Worm (Caenorhabditis elegans) whole organism, late embryonic: ENCODE measurements around the gene srw-29.

ENCODE experiments used
- F13H6.1 ChIP-seq: sonication (generic microtip); optimal IDR thresholded peaks from 2 replicates; lab custom pipeline; 2016; ENCODE audit warnings: missing genetic modification characterization, missing compliant biosample characterization
- K02D7.2 ChIP-seq: sonication (generic microtip); optimal IDR thresholded peaks from 2 replicates; lab custom pipeline; 2017; ENCODE audit warnings: mild to moderate bottlenecking, missing genetic modification characterization, missing compliant biosample characterization
- K09A11.1 ChIP-seq: sonication (generic microtip); optimal IDR thresholded peaks from 2 replicates; lab custom pipeline; 2017; ENCODE audit warnings: antibody characterized with exemption, mild to moderate bottlenecking, missing genetic modification characterization, missing compliant biosample characterization; ENCODE audit not compliant: insufficient read depth
- ama-1 ChIP-seq: fragments of 150-350 bp; optimal IDR thresholded peaks from 2 replicates; lab custom pipeline; 2014
- ceh-14 ChIP-seq: sonication (generic microtip); optimal IDR thresholded peaks from 2 replicates; lab custom pipeline; 2016; ENCODE audit warnings: missing genotype, missing genetic modification characterization, missing compliant biosample characterization
- ceh-34 ChIP-seq: sonication (generic microtip); optimal IDR thresholded peaks from 2 replicates; lab custom pipeline; 2016; ENCODE audit warnings: mild to moderate bottlenecking, missing genetic modification characterization, missing compliant biosample characterization
- ceh-45 ChIP-seq: fragments of 200-800 bp; sonication (Bioruptor generic); IDR thresholded peaks from 2 replicates; pipeline ENCODE4 v1.3.6; 2022; ENCODE audit warnings: missing genetic modification reagents, missing genetic modification characterization, missing compliant biosample characterization
- che-1 ChIP-seq: sonication (generic microtip); optimal IDR thresholded peaks from 2 replicates; lab custom pipeline; 2016; ENCODE audit warnings: mild to moderate bottlenecking, missing genetic modification characterization, missing compliant biosample characterization
- dmd-4 ChIP-seq: sonication (generic microtip); optimal IDR thresholded peaks from 2 replicates; lab custom pipeline; 2016; ENCODE audit warnings: borderline replicate concordance, missing genetic modification characterization, missing compliant biosample characterization
- ets-4 ChIP-seq: sonication (generic microtip); optimal IDR thresholded peaks from 2 replicates; lab custom pipeline; 2016; ENCODE audit warnings: missing genetic modification characterization, missing compliant biosample characterization
- gmeb-2 ChIP-seq: sonication (generic microtip); optimal IDR thresholded peaks from 2 replicates; lab custom pipeline; 2016; ENCODE audit warnings: missing genetic modification characterization, inconsistent platforms, missing compliant biosample characterization
- hlh-13 ChIP-seq: fragments of 200-800 bp; sonication (Bioruptor generic); optimal IDR thresholded peaks from 2 replicates; lab custom pipeline; 2018; ENCODE audit warnings: mild to moderate bottlenecking, missing genetic modification characterization, missing compliant biosample characterization
- hlh-15 ChIP-seq: sonication (generic microtip); optimal IDR thresholded peaks from 2 replicates; lab custom pipeline; 2016; ENCODE audit warnings: missing genetic modification characterization, missing compliant biosample characterization
- hlh-6 ChIP-seq: sonication (generic microtip); optimal IDR thresholded peaks from 2 replicates; lab custom pipeline; 2016; ENCODE audit warnings: missing genotype, missing genetic modification characterization, missing compliant biosample characterization
- hlh-8 ChIP-seq: sonication (generic microtip); optimal IDR thresholded peaks from 2 replicates; lab custom pipeline; 2016; ENCODE audit warnings: missing genotype, missing genetic modification characterization, missing compliant biosample characterization
- nfya-1 ChIP-seq: sonication (generic microtip); optimal IDR thresholded peaks from 2 replicates; lab custom pipeline; 2017; ENCODE audit warnings: missing genetic modification characterization, mild to moderate bottlenecking, missing compliant biosample characterization, antibody characterized with exemption, moderate library complexity
- nhr-11 ChIP-seq: fragments of 150-350 bp; optimal IDR thresholded peaks from 2 replicates; lab custom pipeline; 2014; ENCODE audit warnings: missing biosample characterization, missing genetic modification characterization
- nhr-232 ChIP-seq: sonication (generic microtip); optimal IDR thresholded peaks from 2 replicates; lab custom pipeline; 2016; ENCODE audit warnings: missing genetic modification characterization, missing compliant biosample characterization
- npax-4 ChIP-seq: sonication (generic microtip); optimal IDR thresholded peaks from 2 replicates; lab custom pipeline; 2016; ENCODE audit warnings: missing genetic modification characterization, missing compliant biosample characterization
- pag-3 ChIP-seq: sonication (generic microtip); optimal IDR thresholded peaks from 2 replicates; lab custom pipeline; 2016; ENCODE audit warnings: missing compliant biosample characterization, missing genetic modification characterization, borderline replicate concordance
- pat-9 ChIP-seq: fragments of 200-800 bp; sonication (Bioruptor generic); optimal IDR thresholded peaks from 2 replicates; lab custom pipeline; 2018; ENCODE audit warnings: mild to moderate bottlenecking, missing genetic modification characterization, moderate library complexity, missing compliant biosample characterization
- pha-2 ChIP-seq: sonication (generic microtip); optimal IDR thresholded peaks from 2 replicates; lab custom pipeline; 2017; ENCODE audit warnings: mild to moderate bottlenecking, missing genetic modification characterization, missing compliant biosample characterization
- pqm-1 ChIP-seq: sonication (generic microtip); optimal IDR thresholded peaks from 2 replicates; lab custom pipeline; 2016; ENCODE audit warnings: missing genetic modification characterization, missing compliant biosample characterization
- pros-1 ChIP-seq: fragments of 150-350 bp; optimal IDR thresholded peaks from 2 replicates; lab custom pipeline; 2014; ENCODE audit warnings: missing biosample characterization, missing genetic modification reagents, missing genetic modification characterization
- sox-2 ChIP-seq: fragments of 200-800 bp; sonication (Bioruptor generic); IDR thresholded peaks from 2 replicates; pipeline ENCODE4 v1.3.6; 2022; ENCODE audit warnings: missing genetic modification reagents, missing genetic modification characterization, missing compliant biosample characterization
- sox-4 ChIP-seq: sonication (generic microtip); optimal IDR thresholded peaks from 2 replicates; lab custom pipeline; 2017; ENCODE audit warnings: mild to moderate bottlenecking, missing genetic modification characterization, inconsistent platforms, missing compliant biosample characterization
- syd-9 ChIP-seq: sonication (generic microtip); optimal IDR thresholded peaks from 2 replicates; lab custom pipeline; 2016; ENCODE audit warnings: mild to moderate bottlenecking, missing genetic modification characterization, moderate library complexity, missing compliant biosample characterization
- tbx-2 ChIP-seq: sonication (generic microtip); optimal IDR thresholded peaks from 2 replicates; lab custom pipeline; 2016; ENCODE audit warnings: missing genetic modification characterization, missing compliant biosample characterization
- unc-3 ChIP-seq, 2 experiments: fragments of 200-800 bp in 1 of 2; sonication (Bioruptor generic) in 1 of 2; sonication (generic microtip) in 1 of 2; conservative IDR thresholded peaks in 1 of 2; optimal IDR thresholded peaks in 1 of 2; 2 replicates each; pipeline versions ENCODE4 v1.3.6 to Lab custom; 2016 to 2022; ENCODE audit warnings: missing compliant biosample characterization in 2 of 2, missing genetic modification characterization in 2 of 2, missing genetic modification reagents in 1 of 2
- unc-42 ChIP-seq: sonication (generic microtip); optimal IDR thresholded peaks from 2 replicates; lab custom pipeline; 2016; ENCODE audit warnings: missing genotype, missing genetic modification characterization, missing compliant biosample characterization
- unc-55 ChIP-seq: sonication (generic microtip); optimal IDR thresholded peaks from 2 replicates; lab custom pipeline; 2017; ENCODE audit warnings: missing biosample characterization, missing genetic modification reagents, missing genetic modification characterization
- zip-5 ChIP-seq: sonication (generic microtip); optimal IDR thresholded peaks from 2 replicates; lab custom pipeline; 2016; ENCODE audit warnings: missing genetic modification characterization, missing compliant biosample characterization

Gene srw-29

ce11 chrV:16467840-16468239 lies 43.5 kb upstream of the srw-29 start, which contains the start of gene sru-44:
Gene sru-44 (minus strand): TSS chrV:16467940.
- TF ChIP-seq ceh-34: no peak
- no peak for TF ChIP-seq nhr-232 (tag; lab: Kevin White, UChicago)
- no peak for TF ChIP-seq che-1 (tag; lab: Kevin White, UChicago)
- TF ChIP-seq hlh-6 (tag; lab: Kevin White, UChicago): no peak
- no peak for TF ChIP-seq F13H6.1 (tag; lab: Kevin White, UChicago)
- TF ChIP-seq hlh-13 (GFP tag; lab: Kevin White, UChicago): no peak
- TF ChIP-seq, all 69 proteins: peak for 0

ce11 chrV:16460866-16461265 lies 36.5 kb upstream of the srw-29 start, which contains the start of gene srh-142:
Gene srh-142 (minus strand): TSS chrV:16460966.
- TF ChIP-seq zip-5 (no peak), F13H6.1 (tag; lab: Kevin White, UChicago) (no peak)

ce11 chrV:16459377-16459776 lies 35.0 kb upstream of the srw-29 start:
- no peak for TF ChIP-seq hlh-15
- TF ChIP-seq unc-3 (GFP tag; conservative IDR thresholded peaks at IDR 0.05; lab: Robert Waterston, UW): no peak
- no peak for TF ChIP-seq unc-3 (tag; optimal IDR thresholded peaks at IDR 0.05; lab: Kevin White, UChicago)
- no peak for TF ChIP-seq ets-4 (tag; lab: Kevin White, UChicago)
- no peak for TF ChIP-seq hlh-13 (GFP tag; lab: Kevin White, UChicago)
- no peak for TF ChIP-seq nfya-1 (tag; lab: Kevin White, UChicago)
- no peak for TF ChIP-seq sox-2 (GFP tag; lab: Robert Waterston, UW)
- no peak for TF ChIP-seq K02D7.2 (tag; lab: Kevin White, UChicago)
- no peak for TF ChIP-seq pag-3 (tag; lab: Kevin White, UChicago)
- TF ChIP-seq sox-4: no peak
- TF ChIP-seq ama-1 (lab: Kevin White, UChicago): no peak
- no peak for TF ChIP-seq pros-1 (tag; lab: Kevin White, UChicago)

- TF ChIP-seq zip-5: no peak
- no peak for TF ChIP-seq hlh-13 (GFP tag; lab: Kevin White, UChicago)
- TF ChIP-seq ceh-45 (GFP tag; lab: Robert Waterston, UW): no peak
These were observed 34.4 kb upstream of the srw-29 start, which contains the start of gene str-15 for ce11 chrV:16458714-16459113. Gene str-15 (minus strand): TSS chrV:16458814.

ce11 chrV:16455065-16455464 lies 30.7 kb upstream of the srw-29 start, which contains the start of gene str-14:
Gene str-14 (minus strand): TSS chrV:16455165.
- TF ChIP-seq F13H6.1 (tag; lab: Kevin White, UChicago): no peak
- TF ChIP-seq hlh-6 (tag; lab: Kevin White, UChicago): no peak
- no peak for TF ChIP-seq sox-2 (GFP tag; lab: Robert Waterston, UW)
- TF ChIP-seq hlh-8 (tag; lab: Kevin White, UChicago): no peak
- TF ChIP-seq nhr-11 (tag; lab: Kevin White, UChicago): no peak
- no peak for TF ChIP-seq syd-9 (tag; lab: Kevin White, UChicago)
- TF ChIP-seq pqm-1 (tag; lab: Kevin White, UChicago): no peak
- no peak for TF ChIP-seq gmeb-2 (tag; lab: Kevin White, UChicago)
- no peak for TF ChIP-seq unc-55 (GFP tag; lab: Kevin White, UChicago)
- TF ChIP-seq pha-2: no peak
- TF ChIP-seq npax-4: no peak
- TF ChIP-seq K09A11.1 (tag; lab: Kevin White, UChicago): no peak
- no peak for TF ChIP-seq tbx-2 (tag; lab: Kevin White, UChicago)
- no peak for TF ChIP-seq ceh-14 (tag; lab: Kevin White, UChicago)

ce11 chrV:16447735-16448134 lies 23.4 kb upstream of the srw-29 start, which contains the start of gene T08G3.13:
Gene T08G3.13 (plus strand): TSS chrV:16448035.
- TF ChIP-seq ets-4 (tag; lab: Kevin White, UChicago) (no peak), nhr-11 (tag; lab: Kevin White, UChicago) (no peak), zip-5 (no peak), pat-9 (tag; lab: Kevin White, UChicago) (no peak), unc-55 (GFP tag; lab: Kevin White, UChicago) (no peak), unc-42 (tag; lab: Kevin White, UChicago) (no peak), nfya-1 (tag; lab: Kevin White, UChicago) (no peak), dmd-4 (tag; lab: Kevin White, UChicago) (no peak)
